Worm (Caenorhabditis elegans) whole organism, L4 larva: ENCODE results near the gene rpa-1.

Experiments used
- R02D3.7 ChIP-seq: fragments of 150-350 bp; sonication (generic microtip); optimal IDR thresholded peaks from 3 replicates; lab custom pipeline; 2014; ENCODE audit warnings: missing biosample characterization, missing genetic modification characterization
- ceh-82 ChIP-seq: sonication (generic microtip); optimal IDR thresholded peaks from 2 replicates; lab custom pipeline; 2017; ENCODE audit warnings: missing biosample characterization, missing genetic modification characterization
- lin-15B ChIP-seq: fragments of 150-350 bp; sonication (generic microtip); optimal IDR thresholded peaks from 3 replicates; lab custom pipeline; 2014; ENCODE audit warnings: missing biosample characterization, missing genetic modification characterization
- lin-39 ChIP-seq: fragments of 150-350 bp; optimal IDR thresholded peaks from 2 replicates; lab custom pipeline; 2014; ENCODE audit warnings: missing biosample characterization, missing genetic modification reagents, missing genetic modification characterization
- nhr-237 ChIP-seq: sonication (generic microtip); optimal IDR thresholded peaks from 2 replicates; lab custom pipeline; 2017; ENCODE audit warnings: missing biosample characterization, missing genetic modification characterization
- nhr-28 ChIP-seq: fragments of 150-350 bp; optimal IDR thresholded peaks from 2 replicates; lab custom pipeline; 2014; ENCODE audit warnings: missing biosample characterization, missing genetic modification characterization
- nhr-77 ChIP-seq: fragments of 150-350 bp; optimal IDR thresholded peaks from 2 replicates; lab custom pipeline; 2014; ENCODE audit warnings: missing biosample characterization, missing genetic modification characterization
- snpc-4 ChIP-seq: fragments of 150-350 bp; optimal IDR thresholded peaks from 2 replicates; lab custom pipeline; 2014; ENCODE audit warnings: missing biosample characterization, missing genetic modification characterization
- unc-62 ChIP-seq, 3 experiments: fragments of 150-350 bp in 1 of 3; sonication (generic microtip); optimal IDR thresholded peaks in 2 of 3; peaks in 1 of 3; 1 replicate in 1 of 3; 2 replicates in 2 of 3; lab custom pipeline; 2014 to 2017; ENCODE audit warnings: missing biosample characterization in 3 of 3, missing genetic modification characterization in 3 of 3, missing genetic modification reagents in 3 of 3, missing genotype in 1 of 3
- zag-1 ChIP-seq: fragments of 150-350 bp; optimal IDR thresholded peaks from 2 replicates; lab custom pipeline; 2014; ENCODE audit warnings: missing biosample characterization, missing genetic modification characterization
- zfp-3 ChIP-seq: fragments of 200-800 bp; sonication (Bioruptor generic); conservative IDR thresholded peaks from 2 replicates; pipeline ENCODE4 v1.3.6; 2022; ENCODE audit warnings: missing genetic modification reagents, missing genetic modification characterization, missing compliant biosample characterization

DNA sequence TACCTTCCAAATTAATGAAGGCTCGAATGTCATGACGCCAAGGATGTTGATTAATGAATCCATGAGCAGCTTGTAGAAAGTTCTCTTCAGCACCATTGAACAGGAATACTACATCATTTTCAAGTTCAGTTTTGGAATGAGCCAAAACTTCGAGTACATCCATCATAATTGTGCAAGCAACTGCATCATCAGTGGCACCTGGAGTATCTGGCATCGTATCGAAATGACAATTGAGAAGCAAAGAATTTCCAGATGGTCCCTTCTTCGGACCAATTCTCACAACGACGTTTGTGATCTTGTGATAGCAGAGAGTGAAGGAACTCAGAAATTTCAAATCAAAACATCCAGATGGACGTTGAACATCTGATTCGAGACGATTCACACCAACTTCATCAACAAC lies 40.0 kb downstream of the rpa-1 start:
- no peak for TF ChIP-seq R02D3.7 (tag; lab: Kevin White, UChicago)
- no peak for TF ChIP-seq lin-15B (tag; lab: Kevin White, UChicago)
- no peak for TF ChIP-seq zfp-3
- TF ChIP-seq nhr-237 (tag; lab: Kevin White, UChicago), result no peak
- TF ChIP-seq nhr-77 (tag; lab: Kevin White, UChicago), result no peak
- no peak for TF ChIP-seq nhr-28
- TF ChIP-seq snpc-4 (tag; lab: Kevin White, UChicago), result no peak
- no peak for TF ChIP-seq lin-39
- no peak for TF ChIP-seq zag-1
- no peak for TF ChIP-seq unc-62 (GFP tag; optimal IDR thresholded peaks at IDR 0.05 in 1 of 2; lab: Kevin White, UChicago)
- no peak for TF ChIP-seq unc-62 (tag; optimal IDR thresholded peaks at IDR 0.05; lab: Kevin White, UChicago)
- no peak for TF ChIP-seq ceh-82 (tag; lab: Kevin White, UChicago)
